Worm (Caenorhabditis elegans): ENCODE measurements around the gene R02F2.6.

The R02F2.6 gene

ce11 chrIII:5499942-5500341 lies 21.2 kb upstream of the R02F2.6 start:
- TF ChIP-seq efl-1 (optimal IDR thresholded peaks at IDR 0.05) (no peak), efl-1 (GFP tag; optimal IDR thresholded peaks at IDR 0.05 in 1 of 2) (peak in 1 of 2 experiments; percentile 44), lin-14 (GFP tag; optimal IDR thresholded peaks at IDR 0.05) (peak; percentile 8), ztf-11 (tag; optimal IDR thresholded peaks at IDR 0.05) (peak in 1 of 2 experiments; percentile 10), unc-130 (tag; optimal IDR thresholded peaks at IDR 0.05) (no peak)

DNA sequence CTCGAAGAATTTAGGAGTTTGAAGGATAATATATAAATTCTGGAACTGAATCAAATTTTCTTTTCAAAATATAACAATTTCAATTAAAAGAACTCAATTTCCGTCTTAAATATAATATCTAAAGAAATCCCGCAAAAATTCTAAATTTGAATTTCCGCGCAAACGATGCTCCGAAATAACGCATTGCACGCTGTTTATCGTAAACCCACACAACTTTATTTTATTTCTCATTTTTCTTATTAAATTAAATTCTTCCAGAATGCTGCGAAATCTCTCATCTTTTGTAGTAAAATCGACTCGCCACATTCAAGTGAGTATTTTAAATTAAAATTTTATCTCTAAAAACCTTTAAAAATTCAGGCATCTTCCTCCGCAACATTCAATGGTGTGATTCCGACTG lies 20.2 kb upstream of the R02F2.6 start, which contains the start of gene R02F2.9:
Gene R02F2.9, plus strand, starts transcription at position 218 of the 400 bp plus-strand sequence.
- TF ChIP-seq hlh-4 (tag; optimal IDR thresholded peaks at IDR 0.05) (no peak), zag-1 (tag; optimal IDR thresholded peaks at IDR 0.05) (no peak), tbx-2 (tag; optimal IDR thresholded peaks at IDR 0.05) (peak; percentile 70), vab-15 (tag; optimal IDR thresholded peaks at IDR 0.05) (no peak), lin-35 (GFP tag; optimal IDR thresholded peaks at IDR 0.05) (peak; percentile 91 to 96), nhr-76 (tag; optimal IDR thresholded peaks at IDR 0.05) (no peak), nhr-84 (tag; optimal IDR thresholded peaks at IDR 0.05) (no peak), ztf-11 (tag; optimal IDR thresholded peaks at IDR 0.05) (no peak), unc-98 (GFP tag; IDR thresholded peaks at IDR 0.05) (no peak), nhr-11 (tag; optimal IDR thresholded peaks at IDR 0.05) (no peak), pag-3 (tag; optimal IDR thresholded peaks at IDR 0.05; ENCODE audit: borderline replicate concordance, insufficient read depth) (no peak), lir-3 (tag; optimal IDR thresholded peaks at IDR 0.05; ENCODE audit: poor library complexity) (peak; percentile 49), unc-30 (tag; optimal IDR thresholded peaks at IDR 0.05) (no peak), alr-1 (tag; optimal IDR thresholded peaks at IDR 0.05; ENCODE audit: borderline replicate concordance) (no peak), ceh-88 (GFP tag; IDR thresholded peaks at IDR 0.05) (no peak), lin-15B (tag; optimal IDR thresholded peaks at IDR 0.05) (peak; percentile 32), ces-1 (GFP tag; optimal IDR thresholded peaks at IDR 0.05) (no peak), nhr-237 (tag; optimal IDR thresholded peaks at IDR 0.05) (no peak), nhr-20 (tag; optimal IDR thresholded peaks at IDR 0.05) (peak; percentile 72), irx-1 (tag; optimal IDR thresholded peaks at IDR 0.05) (peak; percentile 20), ceh-8 (GFP tag; optimal IDR thresholded peaks at IDR 0.05) (no peak), tlp-1 (tag; optimal IDR thresholded peaks at IDR 0.05) (no peak), blmp-1 (tag; optimal IDR thresholded peaks at IDR 0.05) (peak; percentile 55), skn-1 (tag; optimal IDR thresholded peaks at IDR 0.05) (peak; percentile 74), xbp-1 (tag; optimal IDR thresholded peaks at IDR 0.05) (peak; percentile 76), fkh-8 (tag; optimal IDR thresholded peaks at IDR 0.05) (peak; percentile 41), unc-62 (GFP tag; optimal IDR thresholded peaks at IDR 0.05) (no peak), ztf-4 (tag; optimal IDR thresholded peaks at IDR 0.05) (no peak), ceh-82 (tag; optimal IDR thresholded peaks at IDR 0.05) (peak in 2 of 3 experiments; percentile 44 to 57), sptf-1 (tag; optimal IDR thresholded peaks at IDR 0.05) (no peak), egl-13 (tag; optimal IDR thresholded peaks at IDR 0.05) (peak; percentile 21), unc-86 (tag; optimal IDR thresholded peaks at IDR 0.05) (peak; percentile 59), sup-37 (GFP tag; optimal IDR thresholded peaks at IDR 0.05) (no peak), nhr-12 (tag; optimal IDR thresholded peaks at IDR 0.05) (no peak), hlh-17 (GFP tag; optimal IDR thresholded peaks at IDR 0.05; ENCODE audit: borderline replicate concordance) (no peak), elt-2 (tag; optimal IDR thresholded peaks at IDR 0.05) (no peak), efl-3 (GFP tag; optimal IDR thresholded peaks at IDR 0.05) (no peak), fos-1 (tag; optimal IDR thresholded peaks at IDR 0.05) (no peak), nhr-28 (tag; optimal IDR thresholded peaks at IDR 0.05) (no peak), C16A3.4 (tag; optimal IDR thresholded peaks at IDR 0.05) (peak; percentile 42), F16B12.6 (tag; optimal IDR thresholded peaks at IDR 0.05) (no peak), mab-9 (GFP tag; IDR thresholded peaks at IDR 0.05) (no peak), ama-1 (optimal IDR thresholded peaks at IDR 0.05) (no peak), mep-1 (tag; optimal IDR thresholded peaks at IDR 0.05) (peak; percentile 53), rnt-1 (tag; optimal IDR thresholded peaks at IDR 0.05) (peak; percentile 50), sox-4 (tag; optimal IDR thresholded peaks at IDR 0.05) (no peak), pax-3 (tag; optimal IDR thresholded peaks at IDR 0.05) (no peak), nhr-85 (tag) (peak; percentile 75), nhr-47 (tag; optimal IDR thresholded peaks at IDR 0.05) (peak; percentile 79)

Measured in whole organism, L1 larva.